Fruit fly (Drosophila melanogaster) whole organism, pupa: ENCODE measurements around the gene mew.

ENCODE experiments used
- CG10348 ChIP-seq: fragments of 200-800 bp; sonication (Bioruptor generic); IDR thresholded peaks from 2 replicates; pipeline ENCODE4 v1.3.6; 2022; ENCODE audit warnings: missing biosample characterization, missing genetic modification characterization
- CG15710 ChIP-seq: fragments of 200-800 bp; sonication (Bioruptor generic); optimal IDR thresholded peaks from 2 replicates; lab custom pipeline; 2018; ENCODE audit warnings: missing biosample characterization, mild to moderate bottlenecking, missing genetic modification characterization, moderate library complexity
- CG32121 ChIP-seq: fragments of 200-800 bp; sonication (Bioruptor generic); IDR thresholded peaks from 2 replicates; pipeline ENCODE4 v1.3.6; 2022; ENCODE audit warnings: missing biosample characterization, missing genetic modification characterization
- CG34367 ChIP-seq: fragments of 200-800 bp; sonication (Bioruptor generic); optimal IDR thresholded peaks from 2 replicates; lab custom pipeline; 2018; ENCODE audit warnings: missing biosample characterization, mild to moderate bottlenecking, missing genetic modification characterization
- CG4496 ChIP-seq: fragments of 200-800 bp; sonication (Bioruptor generic); IDR thresholded peaks from 3 replicates; pipeline ENCODE4 v1.3.6; 2022; ENCODE audit warnings: missing biosample characterization, missing genetic modification characterization
- CG8301 ChIP-seq: fragments of 200-800 bp; sonication (Bioruptor generic); optimal IDR thresholded peaks from 2 replicates; lab custom pipeline; 2018; ENCODE audit warnings: missing biosample characterization, mild to moderate bottlenecking, missing genetic modification characterization
- rn ChIP-seq: fragments of 200-800 bp; sonication (Bioruptor generic); IDR thresholded peaks from 2 replicates; pipeline ENCODE4 v1.3.6; 2022; ENCODE audit warnings: missing biosample characterization, missing genetic modification characterization

- peak; percentile 44 for TF ChIP-seq CG8301 (tag; lab: Kevin White, UChicago)
- TF ChIP-seq CG10348 (GFP tag; lab: Robert Waterston, UW), result no peak
- TF ChIP-seq CG15710 (tag; lab: Kevin White, UChicago), result peak; percentile 14
- TF ChIP-seq CG32121 (GFP tag; lab: Robert Waterston, UW), result peak; percentile 51
- peak; percentile 75 for TF ChIP-seq CG4496 (GFP tag; lab: Robert Waterston, UW)
- TF ChIP-seq rn (GFP tag; lab: Robert Waterston, UW), result peak; percentile 38; the same call in 1 of the 2 replicates
- TF ChIP-seq CG34367 (tag; lab: Kevin White, UChicago), result peak; percentile 21
These were observed 19.5 kb upstream of the mew start for dm6 chrX:13277580-13278467.
